Fruit fly (Drosophila melanogaster): ENCODE measurements around the gene CG14132.

DNA sequence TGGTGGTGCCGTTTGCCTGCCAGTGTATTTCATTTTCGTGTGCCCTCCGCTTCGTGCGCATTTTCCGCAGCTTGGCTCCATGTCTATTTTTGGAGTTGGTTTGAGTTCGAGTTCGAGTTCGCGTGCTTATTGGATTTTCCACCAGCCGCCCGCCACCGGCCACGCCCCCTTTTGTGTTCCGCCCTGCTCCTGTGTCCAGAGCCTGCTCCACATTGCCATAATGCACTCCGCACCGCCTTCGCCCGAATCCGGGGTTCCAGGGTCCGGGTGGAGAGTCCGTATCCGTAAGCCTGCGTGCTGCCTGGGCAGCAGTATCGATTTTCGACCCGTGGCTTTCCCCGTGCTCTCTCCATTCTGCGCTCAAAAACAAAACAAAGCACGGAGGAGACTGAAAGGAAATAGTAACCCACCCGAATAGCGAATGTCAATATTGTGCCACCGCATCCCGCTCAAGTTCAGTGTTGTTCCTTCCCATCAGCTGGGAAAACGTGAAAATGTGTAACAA, 36.7 kb downstream of the CG14132 start:
- TF ChIP-seq CG8159 (tag; optimal IDR thresholded peaks at IDR 0.05) = no peak
- TF ChIP-seq EcR (GFP tag; optimal IDR thresholded peaks at IDR 0.05) = no peak
- TF ChIP-seq fd96Ca (GFP tag; IDR thresholded peaks at IDR 0.05) = no peak
- TF ChIP-seq CG15710 (tag; optimal IDR thresholded peaks at IDR 0.05) = no peak
- no peak for TF ChIP-seq CG13204 (GFP tag; optimal IDR thresholded peaks at IDR 0.05)
- TF ChIP-seq CG8301 (tag; optimal IDR thresholded peaks at IDR 0.05) = no peak
- TF ChIP-seq D1 (tag; optimal IDR thresholded peaks at IDR 0.05) = no peak
- TF ChIP-seq Ets98B (GFP tag; IDR thresholded peaks at IDR 0.05) = no peak
